Worm (Caenorhabditis elegans) whole organism, L1 larva: ENCODE measurements around the gene cct-6.

ENCODE experiments used
- F16B12.6 ChIP-seq: fragments of 150-350 bp; optimal IDR thresholded peaks from 2 replicates; lab custom pipeline; 2014; ENCODE audit warnings: missing biosample characterization, missing genetic modification characterization
- aha-1 ChIP-seq: fragments of 150-350 bp; optimal IDR thresholded peaks from 2 replicates; lab custom pipeline; 2014; ENCODE audit warnings: missing biosample characterization, missing genetic modification characterization
- alr-1 ChIP-seq: fragments of 200-800 bp; sonication (Bioruptor generic); optimal IDR thresholded peaks from 2 replicates; lab custom pipeline; 2018; ENCODE audit warnings: borderline replicate concordance, mild to moderate bottlenecking, missing genetic modification characterization, missing compliant biosample characterization
- ama-1 ChIP-seq: fragments of 150-350 bp; optimal IDR thresholded peaks from 2 replicates; lab custom pipeline; 2014
- blmp-1 ChIP-seq: fragments of 150-350 bp; optimal IDR thresholded peaks from 2 replicates; lab custom pipeline; 2014; ENCODE audit warnings: missing biosample characterization, missing genetic modification characterization
- ceh-82 ChIP-seq, 3 experiments: fragments of 150-350 bp in 1 of 3; sonication (generic microtip) in 2 of 3; optimal IDR thresholded peaks; 2 replicates each; lab custom pipeline; 2014 to 2017; ENCODE audit warnings: missing biosample characterization in 3 of 3, missing genetic modification characterization in 3 of 3
- ceh-88 ChIP-seq: fragments of 200-800 bp; sonication (Bioruptor generic); IDR thresholded peaks from 2 replicates; pipeline ENCODE4 v1.3.6; 2022; ENCODE audit warnings: missing genetic modification characterization, missing compliant biosample characterization
- dpl-1 ChIP-seq, 3 experiments: fragments of 150-350 bp in 2 of 3; sonication (generic microtip) in 1 of 3; optimal IDR thresholded peaks; 2 replicates each; lab custom pipeline; 2014 to 2017; ENCODE audit warnings: missing biosample characterization in 3 of 3, missing genetic modification characterization in 3 of 3, missing genetic modification reagents in 3 of 3
- dsc-1 ChIP-seq: sonication (generic microtip); optimal IDR thresholded peaks from 2 replicates; lab custom pipeline; 2016; ENCODE audit warnings: mild to moderate bottlenecking, missing genetic modification characterization, missing compliant biosample characterization
- efl-1 ChIP-seq, 4 experiments: fragments of 150-350 bp; optimal IDR thresholded peaks in 3 of 4; peaks in 1 of 4; 1 replicate in 1 of 4; 2 replicates in 3 of 4; lab custom pipeline; 2014; ENCODE audit warnings: missing biosample characterization in 2 of 4, missing genetic modification characterization in 2 of 4, missing genetic modification reagents in 2 of 4
- egl-13 ChIP-seq: sonication (generic microtip); optimal IDR thresholded peaks from 2 replicates; lab custom pipeline; 2016; ENCODE audit warnings: missing genotype, missing genetic modification reagents, missing genetic modification characterization, missing compliant biosample characterization
- elt-3 ChIP-seq, 6 experiments: fragments of 150-350 bp in 1 of 6; sonication (generic microtip); optimal IDR thresholded peaks; 2 replicates each; lab custom pipeline; 2017 to 2018; ENCODE audit warnings: missing biosample characterization in 6 of 6, missing genetic modification characterization in 6 of 6, inconsistent platforms in 1 of 6
- fkh-8 ChIP-seq: sonication (generic microtip); optimal IDR thresholded peaks from 2 replicates; lab custom pipeline; 2016; ENCODE audit warnings: mild to moderate bottlenecking, missing genetic modification characterization, missing compliant biosample characterization
- fos-1 ChIP-seq: fragments of 150-350 bp; optimal IDR thresholded peaks from 2 replicates; lab custom pipeline; 2014; ENCODE audit warnings: missing biosample characterization, missing genetic modification characterization
- isw-1 ChIP-seq: fragments of 200-800 bp; sonication (Bioruptor generic); IDR thresholded peaks from 2 replicates; pipeline ENCODE4 v1.3.6; 2022; ENCODE audit warnings: missing genetic modification characterization, missing compliant biosample characterization
- jun-1 ChIP-seq: fragments of 150-350 bp; optimal IDR thresholded peaks from 2 replicates; lab custom pipeline; 2014; ENCODE audit warnings: missing biosample characterization, missing genetic modification reagents, missing genetic modification characterization
- lin-13 ChIP-seq: fragments of 150-350 bp; optimal IDR thresholded peaks from 2 replicates; lab custom pipeline; 2014; ENCODE audit warnings: missing biosample characterization, missing genetic modification reagents, missing genetic modification characterization
- lin-14 ChIP-seq: fragments of 200-800 bp; sonication (Bioruptor generic); optimal IDR thresholded peaks from 2 replicates; lab custom pipeline; 2018; ENCODE audit warnings: mild to moderate bottlenecking, missing genetic modification characterization, moderate library complexity, missing compliant biosample characterization
- lin-15B ChIP-seq: fragments of 150-350 bp; sonication (generic microtip); optimal IDR thresholded peaks from 3 replicates; lab custom pipeline; 2014; ENCODE audit warnings: missing biosample characterization, missing genetic modification characterization
- lin-35 ChIP-seq, 2 experiments: fragments of 150-350 bp; optimal IDR thresholded peaks; 2 replicates each; lab custom pipeline; 2014; ENCODE audit warnings: missing biosample characterization in 2 of 2, missing genetic modification characterization in 2 of 2, missing genetic modification reagents in 2 of 2
- lin-39 ChIP-seq: fragments of 150-350 bp; optimal IDR thresholded peaks from 2 replicates; lab custom pipeline; 2014; ENCODE audit warnings: missing biosample characterization, missing genetic modification reagents, missing genetic modification characterization
- lsy-2 ChIP-seq, 2 experiments: fragments of 150-350 bp; optimal IDR thresholded peaks; 2 replicates each; lab custom pipeline; 2014; ENCODE audit warnings: missing biosample characterization in 2 of 2, missing genetic modification characterization in 2 of 2
- mab-9 ChIP-seq: fragments of 200-800 bp; sonication (Bioruptor generic); IDR thresholded peaks from 2 replicates; pipeline ENCODE4 v1.3.6; 2022; ENCODE audit warnings: missing genetic modification reagents, missing genetic modification characterization, missing compliant biosample characterization
- mdl-1 ChIP-seq, 2 experiments: fragments of 150-350 bp; optimal IDR thresholded peaks; 2 replicates each; lab custom pipeline; 2014 to 2017; ENCODE audit warnings: missing biosample characterization in 2 of 2, missing genetic modification characterization in 2 of 2, inconsistent platforms in 1 of 2
- mep-1 ChIP-seq: fragments of 150-350 bp; optimal IDR thresholded peaks from 2 replicates; lab custom pipeline; 2014; ENCODE audit warnings: missing biosample characterization, missing genetic modification characterization
- nhr-12 ChIP-seq: sonication (generic microtip); optimal IDR thresholded peaks from 2 replicates; lab custom pipeline; 2017; ENCODE audit warnings: missing biosample characterization, missing genetic modification characterization
- nhr-20 ChIP-seq: sonication (generic microtip); optimal IDR thresholded peaks from 2 replicates; lab custom pipeline; 2016; ENCODE audit warnings: mild to moderate bottlenecking, missing genetic modification characterization, missing compliant biosample characterization
- nhr-237 ChIP-seq: fragments of 150-350 bp; optimal IDR thresholded peaks from 2 replicates; lab custom pipeline; 2014; ENCODE audit warnings: missing biosample characterization, missing genetic modification characterization
- nhr-28 ChIP-seq: fragments of 150-350 bp; optimal IDR thresholded peaks from 2 replicates; lab custom pipeline; 2014; ENCODE audit warnings: missing biosample characterization, missing genetic modification characterization
- nhr-71 ChIP-seq: sonication (generic microtip); optimal IDR thresholded peaks from 2 replicates; lab custom pipeline; 2016; ENCODE audit warnings: mild to moderate bottlenecking, missing genetic modification characterization, moderate library complexity, missing compliant biosample characterization
- nhr-76 ChIP-seq: sonication (generic microtip); optimal IDR thresholded peaks from 2 replicates; lab custom pipeline; 2017; ENCODE audit warnings: missing biosample characterization, missing genetic modification characterization
- nhr-84 ChIP-seq: sonication (generic microtip); optimal IDR thresholded peaks from 2 replicates; lab custom pipeline; 2017; ENCODE audit warnings: missing biosample characterization, missing genetic modification characterization
- nhr-85 ChIP-seq: sonication (generic microtip); peaks from one replicate; lab custom pipeline; 2016; ENCODE audit warnings: missing genetic modification characterization, inconsistent platforms, missing compliant biosample characterization
- nhr-90 ChIP-seq: sonication (generic microtip); optimal IDR thresholded peaks from 2 replicates; lab custom pipeline; 2016; ENCODE audit warnings: mild to moderate bottlenecking, missing genetic modification characterization, missing compliant biosample characterization; ENCODE audit not compliant: poor library complexity
- pag-3 ChIP-seq: sonication (generic microtip); optimal IDR thresholded peaks from 2 replicates; lab custom pipeline; 2017; ENCODE audit warnings: missing genetic modification characterization, mild to moderate bottlenecking, missing compliant biosample characterization, antibody characterized with exemption, borderline replicate concordance; ENCODE audit not compliant: insufficient read depth
- pqm-1 ChIP-seq: sonication (generic microtip); optimal IDR thresholded peaks from 3 replicates; lab custom pipeline; 2017; ENCODE audit warnings: missing biosample characterization, missing genetic modification characterization
- rnt-1 ChIP-seq: sonication (generic microtip); optimal IDR thresholded peaks from 2 replicates; lab custom pipeline; 2016; ENCODE audit warnings: mild to moderate bottlenecking, missing genetic modification characterization, moderate library complexity, missing compliant biosample characterization
- snu-23 ChIP-seq: sonication (generic microtip); optimal IDR thresholded peaks from 2 replicates; lab custom pipeline; 2016; ENCODE audit warnings: missing genetic modification characterization, missing compliant biosample characterization
- sup-37 ChIP-seq: fragments of 200-800 bp; sonication (Bioruptor generic); optimal IDR thresholded peaks from 2 replicates; lab custom pipeline; 2018; ENCODE audit warnings: mild to moderate bottlenecking, missing genetic modification characterization, missing compliant biosample characterization
- tbx-2 ChIP-seq: sonication (generic microtip); optimal IDR thresholded peaks from 2 replicates; lab custom pipeline; 2016; ENCODE audit warnings: missing genetic modification characterization, missing compliant biosample characterization
- tlp-1 ChIP-seq: fragments of 150-350 bp; optimal IDR thresholded peaks from 2 replicates; lab custom pipeline; 2014; ENCODE audit warnings: missing biosample characterization, missing genetic modification characterization
- unc-30 ChIP-seq: sonication (generic microtip); optimal IDR thresholded peaks from 2 replicates; lab custom pipeline; 2017; ENCODE audit warnings: missing biosample characterization, missing genetic modification characterization
- unc-62 ChIP-seq: fragments of 150-350 bp; optimal IDR thresholded peaks from 2 replicates; lab custom pipeline; 2014; ENCODE audit warnings: missing biosample characterization, missing genetic modification reagents, missing genetic modification characterization
- unc-86 ChIP-seq: sonication (generic microtip); optimal IDR thresholded peaks from 2 replicates; lab custom pipeline; 2016; ENCODE audit warnings: missing genetic modification characterization, missing compliant biosample characterization
- vab-15 ChIP-seq: sonication (generic microtip); optimal IDR thresholded peaks from 2 replicates; lab custom pipeline; 2017; ENCODE audit warnings: missing genotype, mild to moderate bottlenecking, missing genetic modification characterization, missing compliant biosample characterization
- zag-1 ChIP-seq: fragments of 150-350 bp; optimal IDR thresholded peaks from 2 replicates; lab custom pipeline; 2014; ENCODE audit warnings: missing biosample characterization, missing genetic modification characterization
- ztf-11 ChIP-seq, 2 experiments: sonication (generic microtip); optimal IDR thresholded peaks; 2 replicates each; lab custom pipeline; 2016 to 2017; ENCODE audit warnings: missing genetic modification characterization in 2 of 2, missing biosample characterization in 1 of 2, missing compliant biosample characterization in 1 of 2

cct-6 gene

ce11 chrIII:5836261-5836660 lies 19.2 kb downstream of the cct-6 start (continued):
- TF ChIP-seq elt-3 (tag; optimal IDR thresholded peaks at IDR 0.05; lab: Kevin White, UChicago) (no peak), aha-1 (tag; lab: Kevin White, UChicago) (no peak), lin-14 (GFP tag; lab: Kevin White, UChicago) (peak; percentile 55), fkh-8 (tag; lab: Kevin White, UChicago) (no peak), nhr-237 (tag; lab: Kevin White, UChicago) (no peak), vab-15 (tag; lab: Kevin White, UChicago) (no peak), nhr-20 (tag; lab: Kevin White, UChicago) (peak; percentile 16), isw-1 (GFP tag; lab: Robert Waterston, UW) (no peak), pqm-1 (tag; lab: Kevin White, UChicago) (no peak), tbx-2 (tag; lab: Kevin White, UChicago) (no peak), snu-23 (GFP tag; lab: Kevin White, UChicago) (no peak), nhr-71 (peak; percentile 38), lin-15B (no peak), blmp-1 (tag; lab: Kevin White, UChicago) (no peak), nhr-85 (peak; percentile 80), mdl-1 (tag; optimal IDR thresholded peaks at IDR 0.05; lab: Kevin White, UChicago) (no peak), efl-1 (optimal IDR thresholded peaks at IDR 0.05; lab: Kevin White, UChicago) (no peak), efl-1 (GFP tag; optimal IDR thresholded peaks at IDR 0.05 in 1 of 2; lab: Kevin White, UChicago) (peak in 1 of 2 experiments; percentile 89), ztf-11 (tag; optimal IDR thresholded peaks at IDR 0.05; lab: Kevin White, UChicago) (no peak), nhr-12 (tag; lab: Kevin White, UChicago) (no peak), unc-62 (GFP tag; lab: Kevin White, UChicago) (no peak), sup-37 (GFP tag; lab: Kevin White, UChicago) (no peak), alr-1 (tag; lab: Kevin White, UChicago) (no peak), lin-13 (GFP tag; lab: Kevin White, UChicago) (no peak), nhr-28 (tag; lab: Kevin White, UChicago) (no peak), egl-13 (tag; lab: Kevin White, UChicago) (no peak), zag-1 (tag; lab: Kevin White, UChicago) (no peak), dpl-1 (GFP tag; optimal IDR thresholded peaks at IDR 0.05; lab: Kevin White, UChicago) (no peak), fos-1 (tag; lab: Kevin White, UChicago) (no peak), tlp-1 (tag; lab: Kevin White, UChicago) (no peak), ceh-82 (tag; optimal IDR thresholded peaks at IDR 0.05; lab: Kevin White, UChicago) (peak in 1 of 3 experiments; percentile 8), ceh-88 (GFP tag; lab: Robert Waterston, UW) (no peak)

DNA sequence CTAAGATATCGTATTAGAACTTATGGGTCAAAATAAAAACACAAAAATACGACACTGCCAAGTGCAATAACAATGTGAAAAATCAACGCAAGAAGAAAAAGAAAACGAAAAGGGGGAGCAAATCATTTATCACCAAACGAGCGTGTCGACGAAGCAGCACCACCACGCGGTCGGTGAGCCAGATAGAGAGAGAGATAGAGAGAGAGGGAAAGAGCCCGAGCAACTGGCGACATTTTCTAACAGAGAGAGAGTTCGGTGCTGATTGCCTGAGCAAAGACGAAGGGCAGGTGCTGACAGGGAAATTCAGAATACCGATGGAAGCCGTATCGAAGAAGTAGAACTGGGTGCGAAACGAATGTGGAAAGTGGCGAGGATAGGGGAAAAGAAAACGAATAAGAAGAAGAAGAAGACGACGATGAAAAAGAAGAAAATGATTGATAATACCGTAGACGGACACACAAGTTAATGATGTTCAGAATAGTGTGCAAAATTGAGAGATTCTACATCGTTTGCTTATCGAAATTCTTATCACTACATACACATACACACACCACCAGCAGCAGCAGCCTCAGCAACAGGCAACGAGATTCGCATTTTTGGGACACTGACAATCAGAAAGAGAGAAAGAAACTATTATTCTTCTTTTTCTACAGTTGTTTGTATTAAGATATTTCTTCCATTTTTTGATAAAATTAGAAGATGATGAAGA lies 20.2 kb downstream of the cct-6 start:
- no peak for TF ChIP-seq nhr-84 (tag; lab: Kevin White, UChicago)
- no peak for TF ChIP-seq pag-3
- no peak for TF ChIP-seq ama-1 (lab: Kevin White, UChicago)
- TF ChIP-seq F16B12.6 (tag; lab: Kevin White, UChicago): no peak
- no peak for TF ChIP-seq tbx-2 (tag; lab: Kevin White, UChicago)
- TF ChIP-seq nhr-71: peak; percentile 31
- peak; percentile 72 for TF ChIP-seq nhr-85
- no peak for TF ChIP-seq lin-39 (tag; lab: Kevin White, UChicago)
- TF ChIP-seq mep-1 (tag; lab: Kevin White, UChicago): no peak
- no peak for TF ChIP-seq alr-1 (tag; lab: Kevin White, UChicago)
- TF ChIP-seq unc-86 (tag; lab: Kevin White, UChicago): no peak
- no peak for TF ChIP-seq efl-1 (optimal IDR thresholded peaks at IDR 0.05; lab: Kevin White, UChicago)
- TF ChIP-seq efl-1 (GFP tag; optimal IDR thresholded peaks at IDR 0.05 in 1 of 2; lab: Kevin White, UChicago): peak in 1 of 2 experiments; percentile 67
- no peak for TF ChIP-seq nhr-76
- peak in 1 of 2 experiments; percentile 9 for TF ChIP-seq mdl-1 (tag; optimal IDR thresholded peaks at IDR 0.05; lab: Kevin White, UChicago)
- peak in 5 of 6 experiments; percentile 71 to 99 (median 83) for TF ChIP-seq elt-3 (tag; optimal IDR thresholded peaks at IDR 0.05; lab: Kevin White, UChicago)
- TF ChIP-seq fkh-8 (tag; lab: Kevin White, UChicago): no peak
- no peak for TF ChIP-seq lin-15B
- no peak for TF ChIP-seq jun-1
- TF ChIP-seq lin-35 (GFP tag; optimal IDR thresholded peaks at IDR 0.05; lab: Kevin White, UChicago): peak in 1 of 2 experiments; percentile 63
- peak; percentile 58 for TF ChIP-seq rnt-1 (tag; lab: Kevin White, UChicago)
- TF ChIP-seq snu-23 (GFP tag; lab: Kevin White, UChicago): peak; percentile 44
- TF ChIP-seq nhr-20 (tag; lab: Kevin White, UChicago): peak; percentile 41
- no peak for TF ChIP-seq unc-30 (tag; lab: Kevin White, UChicago)
- TF ChIP-seq dsc-1 (tag; lab: Kevin White, UChicago): no peak
- TF ChIP-seq nhr-90 (tag; lab: Kevin White, UChicago): peak; percentile 45
- no peak for TF ChIP-seq zag-1 (tag; lab: Kevin White, UChicago)
- no peak for TF ChIP-seq mab-9 (GFP tag; lab: Robert Waterston, UW)
- peak in 1 of 2 experiments; percentile 41 for TF ChIP-seq lsy-2 (tag; optimal IDR thresholded peaks at IDR 0.05; lab: Kevin White, UChicago)
- no peak for TF ChIP-seq ztf-11 (tag; optimal IDR thresholded peaks at IDR 0.05; lab: Kevin White, UChicago)
